Worm (Caenorhabditis elegans): ENCODE measurements around the gene set-30.

ce11 chrX:4976530-4976929 is 22.5 kb upstream of the set-30 start, which contains the start of gene lfi-1:
- TF ChIP-seq pqm-1 (tag; optimal IDR thresholded peaks at IDR 0.05) (no peak), egl-27 (tag; optimal IDR thresholded peaks at IDR 0.05) (no peak), nhr-28 (tag; optimal IDR thresholded peaks at IDR 0.05) (no peak), R02D3.7 (tag; optimal IDR thresholded peaks at IDR 0.05) (no peak), snpc-4 (tag; optimal IDR thresholded peaks at IDR 0.05) (no peak), ZK546.5 (tag; optimal IDR thresholded peaks at IDR 0.05) (no peak), fos-1 (tag; optimal IDR thresholded peaks at IDR 0.05) (no peak), nhr-76 (tag; optimal IDR thresholded peaks at IDR 0.05) (no peak), unc-62 (GFP tag; optimal IDR thresholded peaks at IDR 0.05) (no peak), nhr-77 (tag; optimal IDR thresholded peaks at IDR 0.05) (no peak), mdl-1 (tag; optimal IDR thresholded peaks at IDR 0.05) (no peak), lin-15B (tag; optimal IDR thresholded peaks at IDR 0.05) (no peak), elt-3 (tag; optimal IDR thresholded peaks at IDR 0.05) (no peak)
